Worm (Caenorhabditis elegans): ENCODE results near the gene rad-51.

ce11 chrIV:10331882-10332281, 47.8 kb upstream of the rad-51 start:
- no peak for TF ChIP-seq him-1 (tag; optimal IDR thresholded peaks at IDR 0.05)
- TF ChIP-seq dao-5 (tag; optimal IDR thresholded peaks at IDR 0.05), result no peak

Measured in whole organism, L4/young adult.